Worm (Caenorhabditis elegans) whole organism, midembryonic: ENCODE results near the gene srr-9.

Experiments used
- T22C8.4 ChIP-seq: fragments of 200-800 bp; sonication (Bioruptor generic); IDR thresholded peaks from 2 replicates; pipeline ENCODE4 v1.3.6; 2022; ENCODE audit warnings: missing genetic modification characterization, missing compliant biosample characterization
- cog-1 ChIP-seq: sonication (generic microtip); optimal IDR thresholded peaks from 2 replicates; lab custom pipeline; 2016; ENCODE audit warnings: missing genetic modification characterization, missing compliant biosample characterization
- flt-1 ChIP-seq: fragments of 200-800 bp; sonication (Bioruptor generic); IDR thresholded peaks from 2 replicates; pipeline ENCODE4 v1.3.6; 2022; ENCODE audit warnings: missing genetic modification characterization, missing compliant biosample characterization
- klf-2 ChIP-seq: fragments of 200-800 bp; sonication (Bioruptor generic); conservative IDR thresholded peaks from 2 replicates; pipeline ENCODE4 v1.3.6; 2022; ENCODE audit warnings: missing genetic modification reagents, missing genetic modification characterization, missing compliant biosample characterization
- ref-1 ChIP-seq: fragments of 200-800 bp; sonication (Bioruptor generic); conservative IDR thresholded peaks from 2 replicates; pipeline ENCODE4 v1.3.6; 2022; ENCODE audit warnings: missing genetic modification reagents, missing genetic modification characterization, missing compliant biosample characterization

ce11 chrV:7713691-7714090, 24.1 kb upstream of the srr-9 start, which contains the start of gene ZK105.1:
- TF ChIP-seq cog-1 (no peak), T22C8.4 (no peak), flt-1 (no peak), ref-1 (GFP tag; lab: Robert Waterston, UW) (no peak), klf-2 (GFP tag; lab: Robert Waterston, UW) (no peak)
